Fruit fly (Drosophila melanogaster) whole organism, pupa: ENCODE results near the gene CG45413.

Experiments used
- CG10348 ChIP-seq: fragments of 200-800 bp; sonication (Bioruptor generic); IDR thresholded peaks from 2 replicates; pipeline ENCODE4 v1.3.6; 2022; ENCODE audit warnings: missing biosample characterization, missing genetic modification characterization
- CG34367 ChIP-seq: fragments of 200-800 bp; sonication (Bioruptor generic); optimal IDR thresholded peaks from 2 replicates; lab custom pipeline; 2018; ENCODE audit warnings: missing biosample characterization, mild to moderate bottlenecking, missing genetic modification characterization
- CG8301 ChIP-seq: fragments of 200-800 bp; sonication (Bioruptor generic); optimal IDR thresholded peaks from 2 replicates; lab custom pipeline; 2018; ENCODE audit warnings: missing biosample characterization, mild to moderate bottlenecking, missing genetic modification characterization
- CG9948 ChIP-seq: fragments of 200-800 bp; sonication (Bioruptor generic); optimal IDR thresholded peaks from 2 replicates; lab custom pipeline; 2018; ENCODE audit warnings: missing biosample characterization, mild to moderate bottlenecking, missing genetic modification characterization, moderate library complexity
- EcR ChIP-seq: fragments of 200-800 bp; sonication (Bioruptor generic); optimal IDR thresholded peaks from 3 replicates; lab custom pipeline; 2019; ENCODE audit warnings: missing biosample characterization, missing genetic modification characterization, mild to moderate bottlenecking, moderate library complexity, missing genetic modification reagents
- Snoo ChIP-seq: fragments of 200-800 bp; sonication (Bioruptor generic); optimal IDR thresholded peaks from 3 replicates; lab custom pipeline; 2017; ENCODE audit warnings: missing biosample characterization, mild to moderate bottlenecking, missing genetic modification characterization, inconsistent platforms
- fd96Ca ChIP-seq: fragments of 200-800 bp; sonication (Bioruptor generic); IDR thresholded peaks from 3 replicates; pipeline ENCODE4 v1.3.6; 2022; ENCODE audit warnings: missing biosample characterization, missing genetic modification characterization
- gl ChIP-seq: fragments of 200-800 bp; sonication (Bioruptor generic); optimal IDR thresholded peaks from 2 replicates; lab custom pipeline; 2018; ENCODE audit warnings: missing biosample characterization, mild to moderate bottlenecking, missing genetic modification characterization
- rn ChIP-seq: fragments of 200-800 bp; sonication (Bioruptor generic); IDR thresholded peaks from 2 replicates; pipeline ENCODE4 v1.3.6; 2022; ENCODE audit warnings: missing biosample characterization, missing genetic modification characterization

DNA sequence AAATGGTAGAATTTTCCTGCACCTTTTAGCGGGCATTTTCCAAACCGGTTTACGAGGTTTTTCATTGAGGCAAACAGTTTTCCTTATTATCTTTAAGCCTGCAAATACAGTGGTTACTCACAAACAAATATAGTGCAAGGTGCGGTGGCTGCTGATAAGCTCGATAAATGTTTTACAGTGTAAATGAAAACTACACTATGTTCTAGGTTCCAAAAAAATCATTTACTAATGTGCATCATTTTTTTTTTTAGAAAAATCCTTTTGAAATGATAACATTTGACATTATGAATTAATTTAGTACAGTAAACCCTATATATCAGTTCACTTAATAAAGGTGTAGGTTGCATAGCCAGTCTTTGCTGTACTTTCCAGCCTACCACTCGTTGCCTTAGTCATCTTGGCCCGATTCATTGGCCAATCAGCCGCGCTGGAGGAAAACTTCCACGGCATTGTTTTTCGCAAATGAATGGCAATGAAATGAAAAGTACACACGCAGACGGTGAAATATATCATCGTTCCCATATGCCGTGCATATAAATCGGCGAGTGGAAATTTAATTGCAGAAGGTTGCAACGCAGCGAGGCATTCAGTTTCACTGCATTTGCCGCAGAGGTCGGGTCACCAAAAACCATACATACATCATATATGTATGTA lies 46.4 kb upstream of the CG45413 start:
- no peak for TF ChIP-seq EcR
- TF ChIP-seq gl (tag; lab: Kevin White, UChicago): no peak
- TF ChIP-seq fd96Ca (GFP tag; lab: Robert Waterston, UW): 0 out of 3 replicates have a peak, but pooled peaks have one; percentile 16
- no peak for TF ChIP-seq Snoo (tag; lab: Kevin White, UChicago)
- no peak for TF ChIP-seq CG34367 (tag; lab: Kevin White, UChicago)
- no peak for TF ChIP-seq CG10348 (GFP tag; lab: Robert Waterston, UW)
- peak; percentile 54 for TF ChIP-seq CG8301 (tag; lab: Kevin White, UChicago)
- TF ChIP-seq CG9948: no peak
- TF ChIP-seq rn (GFP tag; lab: Robert Waterston, UW): peak; percentile 48; the same call in 1 of the 2 replicates
